Worm (Caenorhabditis elegans) whole organism, L2 larva: ENCODE measurements around the gene rpn-1.

Source experiments
- F13H6.1 ChIP-seq: sonication (generic microtip); optimal IDR thresholded peaks from 2 replicates; lab custom pipeline; 2016; ENCODE audit warnings: missing genetic modification characterization, missing compliant biosample characterization
- ZK546.5 ChIP-seq: sonication (generic microtip); optimal IDR thresholded peaks from 2 replicates; lab custom pipeline; 2017; ENCODE audit warnings: missing biosample characterization, missing genetic modification characterization
- blmp-1 ChIP-seq: sonication (generic microtip); optimal IDR thresholded peaks from 2 replicates; lab custom pipeline; 2017; ENCODE audit warnings: missing genetic modification characterization, mild to moderate bottlenecking, missing compliant biosample characterization, antibody characterized with exemption, moderate library complexity; ENCODE audit not compliant: insufficient read depth
- ceh-16 ChIP-seq: fragments of 150-350 bp; optimal IDR thresholded peaks from 2 replicates; lab custom pipeline; 2014; ENCODE audit warnings: missing biosample characterization, missing genetic modification characterization
- ceh-82 ChIP-seq: fragments of 150-350 bp; optimal IDR thresholded peaks from 2 replicates; lab custom pipeline; 2014; ENCODE audit warnings: missing biosample characterization, missing genetic modification characterization
- crh-2 ChIP-seq: sonication (generic microtip); optimal IDR thresholded peaks from 2 replicates; lab custom pipeline; 2017; ENCODE audit warnings: missing biosample characterization, missing genetic modification characterization
- dmd-4 ChIP-seq: sonication (generic microtip); optimal IDR thresholded peaks from 2 replicates; lab custom pipeline; 2017; ENCODE audit warnings: missing biosample characterization, missing genetic modification characterization
- egl-27 ChIP-seq: sonication (generic microtip); optimal IDR thresholded peaks from 3 replicates; lab custom pipeline; 2017; ENCODE audit warnings: missing biosample characterization, missing genetic modification reagents, missing genetic modification characterization
- elt-3 ChIP-seq: sonication (generic microtip); optimal IDR thresholded peaks from 2 replicates; lab custom pipeline; 2017; ENCODE audit warnings: missing biosample characterization, missing genetic modification characterization
- fos-1 ChIP-seq: fragments of 150-350 bp; optimal IDR thresholded peaks from 2 replicates; lab custom pipeline; 2014; ENCODE audit warnings: missing biosample characterization, missing genetic modification characterization
- lin-11 ChIP-seq: fragments of 150-350 bp; sonication (generic microtip); optimal IDR thresholded peaks from 2 replicates; lab custom pipeline; 2014; ENCODE audit warnings: missing biosample characterization, missing genetic modification characterization, inconsistent platforms, mixed read lengths
- lin-39 ChIP-seq: fragments of 150-350 bp; optimal IDR thresholded peaks from 2 replicates; lab custom pipeline; 2014; ENCODE audit warnings: missing biosample characterization, missing genetic modification reagents, missing genetic modification characterization
- lsy-2 ChIP-seq, 2 experiments: fragments of 150-350 bp in 1 of 2; sonication (generic microtip) in 1 of 2; optimal IDR thresholded peaks; 2 replicates each; lab custom pipeline; 2014 to 2017; ENCODE audit warnings: missing biosample characterization in 2 of 2, missing genetic modification characterization in 2 of 2
- mab-5 ChIP-seq: fragments of 150-350 bp; optimal IDR thresholded peaks from 2 replicates; lab custom pipeline; 2014; ENCODE audit warnings: missing biosample characterization, missing genetic modification characterization
- mbf-1 ChIP-seq: sonication (generic microtip); optimal IDR thresholded peaks from 2 replicates; lab custom pipeline; 2017; ENCODE audit warnings: missing biosample characterization, missing genetic modification characterization
- mdl-1 ChIP-seq, 2 experiments: fragments of 150-350 bp in 1 of 2; sonication (generic microtip) in 1 of 2; optimal IDR thresholded peaks; 2 replicates each; lab custom pipeline; 2017; ENCODE audit warnings: missing biosample characterization in 2 of 2, missing genetic modification characterization in 2 of 2
- nhr-10 ChIP-seq: sonication (generic microtip); optimal IDR thresholded peaks from 2 replicates; lab custom pipeline; 2017; ENCODE audit warnings: missing biosample characterization, missing genetic modification characterization
- nhr-11 ChIP-seq: fragments of 150-350 bp; optimal IDR thresholded peaks from 2 replicates; lab custom pipeline; 2014; ENCODE audit warnings: missing biosample characterization, missing genetic modification characterization
- nhr-12 ChIP-seq: fragments of 150-350 bp; optimal IDR thresholded peaks from 2 replicates; lab custom pipeline; 2014; ENCODE audit warnings: missing biosample characterization, missing genetic modification characterization
- nhr-237 ChIP-seq: fragments of 150-350 bp; optimal IDR thresholded peaks from 2 replicates; lab custom pipeline; 2014; ENCODE audit warnings: missing biosample characterization, missing genetic modification characterization
- nhr-25 ChIP-seq: fragments of 150-350 bp; sonication (generic microtip); optimal IDR thresholded peaks from 3 replicates; lab custom pipeline; 2014; ENCODE audit warnings: missing biosample characterization, missing genetic modification characterization
- nhr-77 ChIP-seq: fragments of 150-350 bp; optimal IDR thresholded peaks from 2 replicates; lab custom pipeline; 2014; ENCODE audit warnings: missing biosample characterization, missing genetic modification characterization
- peb-1 ChIP-seq: fragments of 150-350 bp; optimal IDR thresholded peaks from 2 replicates; lab custom pipeline; 2014; ENCODE audit warnings: missing biosample characterization, missing genetic modification characterization
- skn-1 ChIP-seq: sonication (generic microtip); optimal IDR thresholded peaks from 2 replicates; lab custom pipeline; 2017; ENCODE audit warnings: missing biosample characterization, missing genetic modification characterization
- sma-3 ChIP-seq: sonication (generic microtip); optimal IDR thresholded peaks from 2 replicates; lab custom pipeline; 2016; ENCODE audit warnings: missing genetic modification reagents, missing genetic modification characterization, missing compliant biosample characterization
- sma-9 ChIP-seq, 2 experiments: fragments of 150-350 bp in 1 of 2; sonication (generic microtip) in 1 of 2; optimal IDR thresholded peaks; 2 replicates each; lab custom pipeline; 2014 to 2016; ENCODE audit warnings: missing genetic modification characterization in 2 of 2, mild to moderate bottlenecking in 1 of 2, missing biosample characterization in 1 of 2, missing compliant biosample characterization in 1 of 2, missing genetic modification reagents in 1 of 2, moderate library complexity in 1 of 2
- unc-39 ChIP-seq: fragments of 150-350 bp; optimal IDR thresholded peaks from 2 replicates; lab custom pipeline; 2014; ENCODE audit warnings: missing biosample characterization, missing genetic modification characterization
- zag-1 ChIP-seq: fragments of 150-350 bp; optimal IDR thresholded peaks from 2 replicates; lab custom pipeline; 2014; ENCODE audit warnings: missing biosample characterization, missing genetic modification characterization
- ztf-1 ChIP-seq: fragments of 200-800 bp; sonication (Bioruptor generic); conservative IDR thresholded peaks from 2 replicates; pipeline ENCODE4 v1.3.6; 2022; ENCODE audit warnings: missing genetic modification characterization, missing compliant biosample characterization
- ztf-11 ChIP-seq: sonication (generic microtip); optimal IDR thresholded peaks from 2 replicates; lab custom pipeline; 2017; ENCODE audit warnings: missing biosample characterization, missing genetic modification characterization

rpn-1 gene

DNA sequence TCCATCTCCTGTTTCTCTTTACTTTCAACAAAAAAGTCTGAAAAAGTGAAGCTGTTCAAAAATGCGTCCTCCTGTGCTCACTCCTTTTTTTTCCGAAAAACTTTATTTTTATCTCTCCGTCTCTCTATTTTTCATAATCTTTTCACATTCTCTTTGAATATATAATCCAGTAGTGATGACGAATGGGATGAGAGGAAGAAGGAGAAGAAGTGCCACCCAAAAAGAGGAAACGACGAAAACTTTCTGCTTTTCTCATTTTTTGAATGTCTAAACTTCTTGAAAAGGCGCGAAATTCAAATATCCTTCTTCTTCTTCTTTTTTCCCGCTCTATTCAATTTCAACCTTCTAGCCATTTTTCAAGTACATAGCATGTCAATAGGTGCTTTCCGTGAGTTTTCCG, 45.0 kb upstream of the rpn-1 start (continued):
- TF ChIP-seq skn-1 (no peak), ztf-11 (no peak), nhr-77 (tag; lab: Kevin White, UChicago) (no peak), mdl-1 (tag; optimal IDR thresholded peaks at IDR 0.05; lab: Kevin White, UChicago) (no peak), ceh-82 (no peak), F13H6.1 (tag; lab: Kevin White, UChicago) (peak; percentile 15), crh-2 (no peak), nhr-10 (tag; lab: Kevin White, UChicago) (no peak)

DNA sequence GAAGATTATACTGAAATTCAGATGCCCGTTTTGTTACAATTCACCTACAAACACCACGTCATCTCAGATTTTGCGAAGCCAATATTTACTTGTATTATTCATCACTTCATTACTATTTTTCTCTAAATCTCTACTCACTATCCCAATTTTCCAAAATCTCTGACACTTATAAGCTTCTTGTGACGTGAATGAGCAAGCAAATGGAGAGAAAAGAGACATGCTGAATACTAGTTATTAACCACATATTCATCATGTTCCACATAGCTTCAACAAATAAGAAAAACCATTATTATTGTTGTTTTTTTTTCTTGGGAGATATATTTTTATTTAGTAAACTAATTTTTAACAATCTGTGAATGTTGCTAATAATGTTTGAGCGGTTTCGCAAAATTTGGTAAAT, 41.5 kb upstream of the rpn-1 start:
- no peak for TF ChIP-seq blmp-1 (tag; lab: Kevin White, UChicago)
- TF ChIP-seq sma-9 (GFP tag; optimal IDR thresholded peaks at IDR 0.05; lab: Kevin White, UChicago), result no peak
- TF ChIP-seq sma-9 (tag; optimal IDR thresholded peaks at IDR 0.05; lab: Kevin White, UChicago), result no peak
- no peak for TF ChIP-seq ceh-16 (tag; lab: Kevin White, UChicago)
- no peak for TF ChIP-seq lin-39 (tag; lab: Kevin White, UChicago)
- TF ChIP-seq unc-39 (tag; lab: Kevin White, UChicago), result no peak
- TF ChIP-seq nhr-12, result no peak

DNA sequence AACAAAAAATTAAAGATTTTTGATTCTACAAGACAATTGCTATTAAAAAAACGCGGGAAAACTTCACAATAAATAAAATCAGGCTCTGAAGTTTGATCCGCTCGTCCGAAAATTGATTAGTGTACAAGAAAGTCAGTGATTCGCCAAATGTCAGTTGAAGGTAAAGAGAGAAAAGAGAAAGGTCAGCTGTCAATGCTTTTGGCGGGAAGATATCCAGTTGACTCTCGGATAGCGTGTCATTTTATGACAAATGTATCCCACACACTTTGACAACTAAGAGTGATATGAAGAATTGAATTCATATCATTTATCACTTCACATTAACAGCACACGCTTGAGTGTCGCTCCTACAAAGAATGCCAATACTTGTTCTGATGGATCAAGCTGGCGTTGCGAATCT, 37.1 kb upstream of the rpn-1 start:
- peak; percentile 48 for TF ChIP-seq F13H6.1 (tag; lab: Kevin White, UChicago)
- peak in 1 of 2 experiments; percentile 21 for TF ChIP-seq lsy-2 (tag; optimal IDR thresholded peaks at IDR 0.05; lab: Kevin White, UChicago)
- TF ChIP-seq sma-9 (GFP tag; optimal IDR thresholded peaks at IDR 0.05; lab: Kevin White, UChicago), result peak; percentile 18
- no peak for TF ChIP-seq sma-9 (tag; optimal IDR thresholded peaks at IDR 0.05; lab: Kevin White, UChicago)
- TF ChIP-seq ztf-11, result no peak

DNA sequence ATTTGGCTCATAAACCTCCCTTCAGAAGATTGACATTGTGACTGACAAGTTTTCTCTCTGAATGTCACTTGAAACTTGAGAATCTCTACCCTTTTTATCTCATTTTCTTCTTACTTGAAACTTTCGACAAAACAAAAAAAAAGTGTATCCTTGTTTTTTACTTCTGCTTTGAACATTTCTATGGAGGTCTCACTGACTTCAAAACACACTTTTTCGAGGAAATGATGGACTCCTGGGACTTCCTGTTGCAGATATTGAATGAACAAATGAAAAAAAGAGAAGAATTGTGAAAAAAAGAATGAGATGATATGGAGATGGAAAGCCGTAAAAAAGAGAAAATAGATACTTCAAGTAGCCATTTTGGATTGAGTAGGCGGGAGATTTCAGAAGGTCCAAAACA, 31.4 kb upstream of the rpn-1 start:
- no peak for TF ChIP-seq mdl-1 (tag; optimal IDR thresholded peaks at IDR 0.05; lab: Kevin White, UChicago)
- TF ChIP-seq, all 48 proteins: peak for 0

ce11 chrIV:6937548-6937947, 27.8 kb upstream of the rpn-1 start, which contains the start of gene npr-12:
Gene npr-12 (minus strand): TSS chrIV:6937648.
- TF ChIP-seq lsy-2 (tag; optimal IDR thresholded peaks at IDR 0.05; lab: Kevin White, UChicago) (no peak), ztf-1 (GFP tag; lab: Robert Waterston, UW) (no peak), blmp-1 (tag; lab: Kevin White, UChicago) (no peak), nhr-11 (tag; lab: Kevin White, UChicago) (no peak), ceh-82 (no peak), peb-1 (tag; lab: Kevin White, UChicago) (no peak), lin-39 (tag; lab: Kevin White, UChicago) (no peak), mbf-1 (tag; lab: Kevin White, UChicago) (no peak), fos-1 (tag; lab: Kevin White, UChicago) (no peak), lin-11 (tag; lab: Kevin White, UChicago) (no peak), mdl-1 (tag; optimal IDR thresholded peaks at IDR 0.05; lab: Kevin White, UChicago) (no peak), ZK546.5 (tag; lab: Kevin White, UChicago) (no peak), elt-3 (tag; lab: Kevin White, UChicago) (no peak), nhr-25 (tag; lab: Kevin White, UChicago) (no peak), unc-39 (tag; lab: Kevin White, UChicago) (no peak), zag-1 (tag; lab: Kevin White, UChicago) (no peak), nhr-237 (tag; lab: Kevin White, UChicago) (no peak), nhr-77 (tag; lab: Kevin White, UChicago) (no peak), egl-27 (tag; lab: Kevin White, UChicago) (no peak), sma-3 (GFP tag; lab: Kevin White, UChicago) (no peak)

ce11 chrIV:6928417-6928816, 18.7 kb upstream of the rpn-1 start, which contains the start of gene cest-6:
Gene cest-6 (minus strand): TSS chrIV:6928517.
- TF ChIP-seq ztf-11, result no peak

- TF ChIP-seq mab-5 (tag; lab: Kevin White, UChicago) (no peak), lsy-2 (tag; optimal IDR thresholded peaks at IDR 0.05; lab: Kevin White, UChicago) (no peak), fos-1 (tag; lab: Kevin White, UChicago) (no peak), lin-11 (tag; lab: Kevin White, UChicago) (no peak), dmd-4 (tag; lab: Kevin White, UChicago) (no peak), ceh-16 (tag; lab: Kevin White, UChicago) (no peak), lin-39 (tag; lab: Kevin White, UChicago) (no peak)
Measured at ce11 chrIV:6925520-6925919, 15.8 kb upstream of the rpn-1 start.
